Fruit fly (Drosophila melanogaster) whole organism, embryonic: Measurements from ENCODE around the gene nmdyn-D7.

Experiments used
- Adf1 ChIP-seq: fragments of 200-800 bp; sonication (Bioruptor generic); IDR thresholded peaks from 2 replicates; pipeline ENCODE4 v1.3.6; 2022; ENCODE audit warnings: missing biosample characterization, missing genetic modification characterization
- CG11695 ChIP-seq: fragments of 200-800 bp; sonication (Bioruptor generic); IDR thresholded peaks from 3 replicates; pipeline ENCODE4 v1.3.6; 2022; ENCODE audit warnings: missing biosample characterization, missing genetic modification characterization
- CG12659 ChIP-seq: fragments of 200-800 bp; sonication (Bioruptor generic); optimal IDR thresholded peaks from 3 replicates; lab custom pipeline; 2017; ENCODE audit warnings: mild to moderate bottlenecking, missing biosample characterization, missing genetic modification reagents, missing genetic modification characterization
- CG12942 ChIP-seq: fragments of 200-800 bp; sonication (Bioruptor generic); optimal IDR thresholded peaks from 3 replicates; lab custom pipeline; 2016; ENCODE audit warnings: missing biosample characterization, missing genetic modification characterization
- CG13624 ChIP-seq: fragments of 200-800 bp; sonication (Bioruptor generic); optimal IDR thresholded peaks from 2 replicates; lab custom pipeline; 2016; ENCODE audit warnings: missing biosample characterization, missing genetic modification characterization
- CG15514 ChIP-seq: fragments of 200-800 bp; sonication (Bioruptor generic); optimal IDR thresholded peaks from 3 replicates; lab custom pipeline; 2017; ENCODE audit warnings: missing biosample characterization, missing genetic modification characterization, mild to moderate bottlenecking, moderate library complexity, missing genetic modification reagents
- CG16779 ChIP-seq: fragments of 200-800 bp; sonication (Bioruptor generic); IDR thresholded peaks from 2 replicates; pipeline ENCODE4 v1.3.6; 2022; ENCODE audit warnings: missing biosample characterization, missing genetic modification characterization
- CG16813 ChIP-seq: fragments of 200-800 bp; sonication (Bioruptor generic); IDR thresholded peaks from 3 replicates; pipeline ENCODE4 v1.3.6; 2022; ENCODE audit warnings: missing biosample characterization, missing genetic modification characterization; ENCODE audit not compliant: partially characterized antibody
- CG16815 ChIP-seq: fragments of 200-800 bp; sonication (Bioruptor generic); optimal IDR thresholded peaks from 3 replicates; lab custom pipeline; 2017; ENCODE audit warnings: missing biosample characterization, mild to moderate bottlenecking, missing genetic modification characterization
- CG17361 ChIP-seq: fragments of 200-800 bp; sonication (Bioruptor generic); IDR thresholded peaks from 3 replicates; pipeline ENCODE4 v1.3.6; 2022; ENCODE audit warnings: missing biosample characterization, missing genetic modification characterization
- CG17385 ChIP-seq: fragments of 200-800 bp; sonication (Bioruptor generic); optimal IDR thresholded peaks from 3 replicates; lab custom pipeline; 2018; ENCODE audit warnings: missing biosample characterization, mild to moderate bottlenecking, missing genetic modification characterization
- CG18476 ChIP-seq: fragments of 200-800 bp; sonication (Bioruptor generic); optimal IDR thresholded peaks from 2 replicates; lab custom pipeline; 2016; ENCODE audit warnings: missing biosample characterization, mild to moderate bottlenecking, missing genetic modification characterization
- CG2199 ChIP-seq: fragments of 200-800 bp; sonication (Bioruptor generic); IDR thresholded peaks from 3 replicates; pipeline ENCODE4 v1.3.6; 2022; ENCODE audit warnings: missing biosample characterization, missing genetic modification characterization
- CG32532 ChIP-seq: fragments of 200-800 bp; sonication (Bioruptor generic); IDR thresholded peaks from 2 replicates; pipeline ENCODE4 v1.3.6; 2022; ENCODE audit warnings: missing biosample characterization, missing genetic modification characterization
- CG4328 ChIP-seq: fragments of 200-800 bp; sonication (Bioruptor generic); optimal IDR thresholded peaks from 3 replicates; lab custom pipeline; 2017; ENCODE audit warnings: missing biosample characterization, missing genetic modification reagents, missing genetic modification characterization
- CG4617 ChIP-seq: fragments of 200-800 bp; sonication (Bioruptor generic); optimal IDR thresholded peaks from 3 replicates; lab custom pipeline; 2016; ENCODE audit warnings: missing biosample characterization, missing genetic modification characterization, borderline replicate concordance
- CG4730 ChIP-seq: fragments of 200-800 bp; sonication (Bioruptor generic); IDR thresholded peaks from 2 replicates; pipeline ENCODE4 v1.3.6; 2022; ENCODE audit warnings: missing biosample characterization, missing genetic modification characterization
- CG6854 ChIP-seq: fragments of 200-800 bp; sonication (Bioruptor generic); optimal IDR thresholded peaks from 3 replicates; lab custom pipeline; 2017; ENCODE audit warnings: missing biosample characterization, mild to moderate bottlenecking, missing genetic modification characterization
- CG7372 ChIP-seq: fragments of 200-800 bp; sonication (Bioruptor generic); IDR thresholded peaks from 2 replicates; pipeline ENCODE4 v1.3.6; 2022; ENCODE audit warnings: missing biosample characterization, missing genetic modification characterization
- CG7786 ChIP-seq: fragments of 200-800 bp; sonication (Bioruptor generic); optimal IDR thresholded peaks from 2 replicates; lab custom pipeline; 2016; ENCODE audit warnings: missing biosample characterization, missing genetic modification characterization
- CTCF ChIP-seq: fragments of 200-800 bp; sonication (Bioruptor generic); optimal IDR thresholded peaks from 2 replicates; lab custom pipeline; 2017; ENCODE audit warnings: missing biosample characterization, mild to moderate bottlenecking, missing genetic modification characterization, moderate library complexity
- Chrac-16 ChIP-seq: fragments of 200-800 bp; sonication (Bioruptor generic); optimal IDR thresholded peaks from 3 replicates; lab custom pipeline; 2016; ENCODE audit warnings: missing biosample characterization, missing genetic modification characterization
- Dbx ChIP-seq: fragments of 200-800 bp; sonication (Bioruptor generic); IDR thresholded peaks from 3 replicates; pipeline ENCODE4 v1.3.6; 2022; ENCODE audit warnings: missing biosample characterization, missing genetic modification characterization
- Dip3 ChIP-seq: fragments of 200-800 bp; sonication (Bioruptor generic); optimal IDR thresholded peaks from 3 replicates; lab custom pipeline; 2016; ENCODE audit warnings: missing biosample characterization, missing genetic modification characterization
- Fer2 ChIP-seq: fragments of 200-800 bp; sonication (Bioruptor generic); optimal IDR thresholded peaks from 2 replicates; lab custom pipeline; 2018; ENCODE audit warnings: missing biosample characterization, mild to moderate bottlenecking, missing genetic modification characterization, moderate library complexity
- Hr3 ChIP-seq: fragments of 200-800 bp; sonication (Bioruptor generic); optimal IDR thresholded peaks from 3 replicates; lab custom pipeline; 2016; ENCODE audit warnings: missing biosample characterization, missing genetic modification characterization
- Pdp1 ChIP-seq, 2 experiments: fragments of 200-800 bp; sonication (Bioruptor generic); optimal IDR thresholded peaks; 3 replicates each; lab custom pipeline; 2016; ENCODE audit warnings: missing biosample characterization in 2 of 2, missing genetic modification characterization in 2 of 2, mild to moderate bottlenecking in 1 of 2, moderate library complexity in 1 of 2
- Sry-δ ChIP-seq: fragments of 200-800 bp; sonication (Bioruptor generic); optimal IDR thresholded peaks from 2 replicates; lab custom pipeline; 2016; ENCODE audit warnings: missing biosample characterization, missing genetic modification characterization
- Ssrp ChIP-seq: fragments of 200-800 bp; sonication (Bioruptor generic); optimal IDR thresholded peaks from 2 replicates; lab custom pipeline; 2018; ENCODE audit warnings: missing biosample characterization, mild to moderate bottlenecking, missing genetic modification characterization, moderate library complexity
- dysf ChIP-seq: fragments of 200-800 bp; sonication (Bioruptor generic); IDR thresholded peaks from 3 replicates; pipeline ENCODE4 v1.3.6; 2022; ENCODE audit warnings: missing biosample characterization, missing genetic modification characterization
- kah ChIP-seq: fragments of 200-800 bp; sonication (Bioruptor generic); optimal IDR thresholded peaks from 2 replicates; lab custom pipeline; 2018; ENCODE audit warnings: missing biosample characterization, mild to moderate bottlenecking, missing genetic modification characterization
- mirr ChIP-seq: fragments of 200-800 bp; sonication (Bioruptor generic); optimal IDR thresholded peaks from 3 replicates; lab custom pipeline; 2018; ENCODE audit warnings: missing biosample characterization, mild to moderate bottlenecking, missing genetic modification characterization
- nerfin-1 ChIP-seq: fragments of 200-800 bp; sonication (Bioruptor generic); optimal IDR thresholded peaks from 3 replicates; lab custom pipeline; 2019; ENCODE audit warnings: missing biosample characterization, mild to moderate bottlenecking, missing genetic modification characterization, moderate library complexity
- org-1 ChIP-seq: fragments of 200-800 bp; sonication (Bioruptor generic); optimal IDR thresholded peaks from 2 replicates; lab custom pipeline; 2017; ENCODE audit warnings: missing biosample characterization, missing genetic modification characterization
- pnt ChIP-seq: fragments of 200-800 bp; sonication (Bioruptor generic); optimal IDR thresholded peaks from 3 replicates; lab custom pipeline; 2016; ENCODE audit warnings: missing biosample characterization, missing genetic modification characterization
- pros ChIP-seq: fragments of 200-800 bp; sonication (Bioruptor generic); optimal IDR thresholded peaks from 3 replicates; lab custom pipeline; 2019; ENCODE audit warnings: missing biosample characterization, mild to moderate bottlenecking, missing genetic modification characterization, moderate library complexity
- pzg ChIP-seq: fragments of 200-800 bp; sonication (Bioruptor generic); optimal IDR thresholded peaks from 3 replicates; lab custom pipeline; 2018; ENCODE audit warnings: missing biosample characterization, mild to moderate bottlenecking, missing genetic modification characterization, moderate library complexity
- row ChIP-seq: fragments of 200-800 bp; sonication (Bioruptor generic); IDR thresholded peaks from 3 replicates; pipeline ENCODE4 v1.3.6; 2022; ENCODE audit warnings: missing biosample characterization, missing genetic modification characterization
- scrt ChIP-seq: fragments of 200-800 bp; sonication (Bioruptor generic); optimal IDR thresholded peaks from 2 replicates; lab custom pipeline; 2018; ENCODE audit warnings: missing biosample characterization, mild to moderate bottlenecking, missing genetic modification characterization, moderate library complexity
- sd ChIP-seq: fragments of 200-800 bp; sonication (Bioruptor generic); optimal IDR thresholded peaks from 3 replicates; lab custom pipeline; 2018; ENCODE audit warnings: missing biosample characterization, mild to moderate bottlenecking, missing genetic modification characterization, moderate library complexity
- sob ChIP-seq: fragments of 200-800 bp; sonication (Bioruptor generic); IDR thresholded peaks from 2 replicates; pipeline ENCODE4 v1.3.6; 2022; ENCODE audit warnings: missing biosample characterization, missing genetic modification characterization
- wek ChIP-seq: fragments of 200-800 bp; sonication (Bioruptor generic); optimal IDR thresholded peaks from 3 replicates; lab custom pipeline; 2018; ENCODE audit warnings: missing biosample characterization, mild to moderate bottlenecking, missing genetic modification characterization, moderate library complexity

The nmdyn-D7 gene

DNA sequence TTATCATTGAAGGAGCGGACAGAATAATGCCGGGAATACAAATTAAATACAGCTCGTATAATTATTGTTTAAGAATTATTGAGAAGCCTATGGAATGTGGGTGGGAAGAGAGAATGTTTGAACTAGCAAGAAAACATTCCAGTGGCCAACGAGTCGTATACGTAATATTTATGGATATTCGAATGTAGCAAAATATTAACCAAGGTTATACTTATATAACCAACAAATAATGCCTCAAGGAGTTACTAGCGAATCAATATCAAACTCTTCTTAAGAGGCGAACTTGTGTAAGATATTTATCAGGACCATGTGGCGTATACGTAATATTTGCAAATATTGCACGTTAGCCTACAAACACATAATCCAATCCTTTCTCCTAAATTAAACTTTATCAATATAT is 14.3 kb upstream of the nmdyn-D7 start:
- TF ChIP-seq Pdp1 (GFP tag; optimal IDR thresholded peaks at IDR 0.05; lab: Kevin White, UChicago) (peak in 1 of 2 experiments; percentile 54), CG7372 (GFP tag; lab: Robert Waterston, UW) (peak; percentile 61), CG11695 (GFP tag; lab: Robert Waterston, UW) (no peak)

DNA sequence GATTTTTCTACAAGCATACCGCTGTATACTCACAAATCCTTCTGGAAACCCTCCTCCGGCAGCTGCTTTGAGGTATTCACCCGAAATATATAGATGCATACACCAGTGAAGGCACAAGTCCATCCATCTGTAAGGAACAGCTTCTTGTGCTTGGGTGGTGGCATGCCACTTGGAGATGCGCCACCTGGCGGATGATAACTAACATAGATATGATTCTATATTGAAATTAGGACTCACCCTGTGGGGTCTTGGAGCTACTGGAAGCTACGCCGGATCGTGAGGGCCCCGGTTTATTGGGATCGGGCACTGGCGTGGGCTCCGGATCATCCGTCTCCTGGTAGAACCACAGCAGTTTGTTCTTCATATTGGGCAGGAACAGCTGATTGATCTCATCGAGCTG is 6.5 kb upstream of the nmdyn-D7 start:
- TF ChIP-seq Ssrp (tag; lab: Kevin White, UChicago) (no peak), CTCF (GFP tag; lab: Kevin White, UChicago) (peak; percentile 68), dysf (GFP tag; lab: Robert Waterston, UW) (0 out of 3 replicates have a peak, but pooled peaks have one; percentile 24), Chrac-16 (GFP tag; lab: Kevin White, UChicago) (no peak)
- TF ChIP-seq, all 482 proteins: peak for 2

DNA sequence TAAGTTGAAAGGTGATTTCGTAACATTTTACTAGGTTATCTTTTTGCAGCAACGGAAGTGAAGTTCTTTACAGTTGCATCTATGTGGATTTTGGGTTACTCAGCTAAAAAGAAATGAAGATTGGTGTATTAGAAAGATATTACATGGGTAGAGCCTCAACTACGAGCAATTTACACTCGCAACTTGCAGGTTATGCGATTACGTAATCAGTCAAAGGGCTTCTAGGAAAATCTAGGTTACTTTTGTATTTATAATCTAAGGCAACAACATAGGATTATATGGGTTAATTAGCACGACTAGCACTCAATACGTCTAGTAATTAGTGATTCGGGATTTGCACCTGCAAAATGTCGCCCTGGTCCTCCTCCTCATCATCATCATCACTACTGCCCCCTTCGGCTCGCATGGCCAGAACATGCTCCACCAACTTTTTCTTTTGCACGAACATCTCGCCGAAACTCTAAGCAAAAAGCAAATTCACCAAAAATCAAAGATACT is 5.5 kb upstream of the nmdyn-D7 start, which contains the start of gene Dhc1:
Gene Dhc1, minus strand, starts transcription at position 448 of the 498 bp plus-strand sequence.
- TF ChIP-seq pros = no peak
- TF ChIP-seq Pdp1 (GFP tag; optimal IDR thresholded peaks at IDR 0.05; lab: Kevin White, UChicago) = peak in 1 of 2 experiments; percentile 94
- TF ChIP-seq Adf1 (GFP tag; lab: Robert Waterston, UW) = no peak
- TF ChIP-seq CG17385 (GFP tag; lab: Kevin White, UChicago) = no peak
- no peak for TF ChIP-seq CG16779

DNA sequence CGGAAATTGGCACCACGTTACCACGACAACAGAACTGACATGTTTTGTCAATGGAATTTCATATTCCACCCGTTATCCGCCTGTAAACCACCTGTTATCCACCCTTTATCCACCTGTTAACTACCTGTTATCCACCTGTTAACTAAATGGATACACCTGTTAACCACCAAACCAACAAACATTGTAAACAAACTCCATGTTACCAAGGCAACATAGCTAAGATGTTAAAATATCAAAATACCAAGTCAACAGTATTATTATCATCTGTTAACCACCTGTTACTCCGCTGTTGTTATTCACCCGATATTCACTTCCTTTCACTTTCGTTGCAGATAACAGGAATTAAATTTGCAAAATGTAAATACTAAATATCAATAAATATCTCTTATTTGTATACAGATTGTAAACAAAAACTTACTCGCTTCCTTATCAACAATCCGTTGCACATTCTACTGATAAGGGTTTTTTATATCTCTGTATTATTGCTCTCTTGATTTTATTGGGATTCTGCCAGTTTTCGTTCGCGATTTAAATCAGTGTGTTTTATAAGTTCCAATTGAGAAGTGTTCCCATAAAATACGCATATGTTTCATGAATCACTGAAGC is 4.7 kb upstream of the nmdyn-D7 start, which contains the start of gene Nepl12:
Gene Nepl12, plus strand, starts transcription at position 556 of the 606 bp plus-strand sequence.
- TF ChIP-seq wek (GFP tag; lab: Kevin White, UChicago) (peak; percentile 28), CG18476 (GFP tag; lab: Kevin White, UChicago) (no peak), Sry-δ (no peak), kah (GFP tag; lab: Kevin White, UChicago) (peak; percentile 48), CG6854 (peak; percentile 5), CG7786 (GFP tag; lab: Kevin White, UChicago) (peak; percentile 39), Fer2 (no peak), CG4328 (GFP tag; lab: Kevin White, UChicago) (peak; percentile 20), CG16815 (GFP tag; lab: Kevin White, UChicago) (peak; percentile 23), Dip3 (GFP tag; lab: Kevin White, UChicago) (peak; percentile 19), org-1 (GFP tag; lab: Kevin White, UChicago) (peak; percentile 36), scrt (GFP tag; lab: Kevin White, UChicago) (peak; percentile 77), mirr (GFP tag; lab: Kevin White, UChicago) (peak; percentile 48), CG15514 (GFP tag; lab: Kevin White, UChicago) (no peak), CG4730 (no peak), pnt (GFP tag; lab: Kevin White, UChicago) (peak; percentile 49), CG12942 (GFP tag; lab: Kevin White, UChicago) (no peak), CG17361 (GFP tag; lab: Robert Waterston, UW) (no peak)

DNA sequence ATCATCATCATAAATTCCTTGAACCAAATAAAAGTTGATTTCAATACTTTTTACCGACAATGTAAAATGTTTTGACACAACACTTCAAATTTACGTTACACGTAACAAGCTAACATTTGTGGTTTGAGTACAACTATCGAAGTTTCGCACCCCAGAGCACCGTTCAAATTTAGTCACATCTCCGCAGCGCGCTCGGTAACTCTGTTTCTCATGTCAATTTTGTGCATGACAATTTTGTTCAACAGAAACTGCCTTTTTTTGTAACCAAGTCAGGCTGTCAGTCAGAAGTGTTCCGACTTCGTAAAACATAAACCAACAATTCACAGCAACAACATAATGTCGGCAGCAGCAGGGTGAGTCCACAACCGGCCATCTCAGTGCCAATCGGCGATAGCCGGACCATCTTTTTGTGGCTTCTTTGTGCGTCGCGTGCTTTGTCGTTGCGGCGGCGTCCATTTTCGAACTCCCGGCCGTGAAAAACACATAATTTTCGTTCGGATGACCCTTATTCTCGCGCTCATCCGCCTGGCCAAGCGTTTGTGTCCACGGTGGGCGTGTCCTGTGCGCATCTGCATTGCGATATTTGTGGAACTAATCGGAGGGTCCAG is 1.9 kb upstream of the nmdyn-D7 start, which contains the start of gene p23:
Gene p23, plus strand, starts transcription at position 194 of the 608 bp plus-strand sequence.
- TF ChIP-seq CG4617 (GFP tag; lab: Kevin White, UChicago) (peak; percentile 81), sd (tag; lab: Kevin White, UChicago) (peak; percentile 82), Hr3 (GFP tag; lab: Kevin White, UChicago) (no peak), CG32532 (GFP tag; lab: Robert Waterston, UW) (peak; percentile 27; the same call in 1 of the 2 replicates), Sry-δ (peak; percentile 58), pzg (GFP tag; lab: Kevin White, UChicago) (peak; percentile 97), row (GFP tag; lab: Robert Waterston, UW) (peak; percentile 32; the same call in 1 of the 3 replicates), sob (GFP tag; lab: Robert Waterston, UW) (peak; percentile 62), Dbx (peak; percentile 60; the same call in 2 of the 3 replicates), nerfin-1 (peak; percentile 84), CG13624 (GFP tag; lab: Kevin White, UChicago) (peak; percentile 59), CG12659 (GFP tag; lab: Kevin White, UChicago) (peak; percentile 66), CG16813 (GFP tag; lab: Robert Waterston, UW) (peak; percentile 62), CG2199 (GFP tag; lab: Robert Waterston, UW) (peak; percentile 52; the same call in 1 of the 3 replicates)
